Worm (Caenorhabditis elegans): Measurements from ENCODE around the gene txdc-9.

The txdc-9 gene

ce11 chrIII:6396381-6396780 is 35.6 kb upstream of the txdc-9 start (continued):
- TF ChIP-seq unc-98 (GFP tag; IDR thresholded peaks at IDR 0.05), result no peak
- TF ChIP-seq nhr-90 (tag; optimal IDR thresholded peaks at IDR 0.05; ENCODE audit: poor library complexity), result peak; percentile 40
- TF ChIP-seq tlp-1 (tag; optimal IDR thresholded peaks at IDR 0.05), result peak; percentile 2

- peak; percentile 89 for TF ChIP-seq nhr-71 (tag; optimal IDR thresholded peaks at IDR 0.05)
- no peak for TF ChIP-seq unc-30 (tag; optimal IDR thresholded peaks at IDR 0.05)
- no peak for TF ChIP-seq alr-1 (tag; optimal IDR thresholded peaks at IDR 0.05; ENCODE audit: borderline replicate concordance)
- no peak for TF ChIP-seq C04F5.9 (tag; optimal IDR thresholded peaks at IDR 0.05)
- TF ChIP-seq elt-3 (tag; optimal IDR thresholded peaks at IDR 0.05), result no peak
- no peak for TF ChIP-seq hlh-17 (GFP tag; optimal IDR thresholded peaks at IDR 0.05; ENCODE audit: borderline replicate concordance)
- TF ChIP-seq nhr-90 (tag; optimal IDR thresholded peaks at IDR 0.05; ENCODE audit: poor library complexity), result no peak
- TF ChIP-seq ama-1 (optimal IDR thresholded peaks at IDR 0.05), result no peak
- TF ChIP-seq sptf-1 (tag; optimal IDR thresholded peaks at IDR 0.05), result no peak
- no peak for TF ChIP-seq unc-130 (tag; optimal IDR thresholded peaks at IDR 0.05)
- TF ChIP-seq Y116A8C.19 (tag; optimal IDR thresholded peaks at IDR 0.05; ENCODE audit: borderline replicate concordance), result no peak
- peak; percentile 57 for TF ChIP-seq lin-14 (GFP tag; optimal IDR thresholded peaks at IDR 0.05)
- no peak for TF ChIP-seq nhr-76 (tag; optimal IDR thresholded peaks at IDR 0.05)
- TF ChIP-seq unc-86 (tag; optimal IDR thresholded peaks at IDR 0.05), result no peak
- no peak for TF ChIP-seq ets-5 (GFP tag; IDR thresholded peaks at IDR 0.05)
- TF ChIP-seq unc-62 (GFP tag; optimal IDR thresholded peaks at IDR 0.05), result no peak
- TF ChIP-seq lin-13 (GFP tag; optimal IDR thresholded peaks at IDR 0.05), result no peak
- TF ChIP-seq lin-35 (GFP tag; optimal IDR thresholded peaks at IDR 0.05), result no peak
- TF ChIP-seq efl-1 (optimal IDR thresholded peaks at IDR 0.05), result peak in 1 of 2 experiments; percentile 15
- TF ChIP-seq efl-1 (GFP tag; optimal IDR thresholded peaks at IDR 0.05 in 1 of 2), result no peak
- no peak for TF ChIP-seq unc-98 (GFP tag; IDR thresholded peaks at IDR 0.05)
- TF ChIP-seq hlh-4 (tag; optimal IDR thresholded peaks at IDR 0.05), result no peak
- TF ChIP-seq dsc-1 (tag; optimal IDR thresholded peaks at IDR 0.05), result no peak
- no peak for TF ChIP-seq egl-13 (tag; optimal IDR thresholded peaks at IDR 0.05)
- no peak for TF ChIP-seq efl-3 (GFP tag; optimal IDR thresholded peaks at IDR 0.05)
- TF ChIP-seq fos-1 (tag; optimal IDR thresholded peaks at IDR 0.05), result no peak
- no peak for TF ChIP-seq mef-2 (tag; optimal IDR thresholded peaks at IDR 0.05)
- peak; percentile 13 for TF ChIP-seq xbp-1 (tag; optimal IDR thresholded peaks at IDR 0.05)
- peak; percentile 29 to 40 for TF ChIP-seq lsy-2 (tag; optimal IDR thresholded peaks at IDR 0.05)
- no peak for TF ChIP-seq ceh-63 (GFP tag; optimal IDR thresholded peaks at IDR 0.05)
- TF ChIP-seq dpl-1 (GFP tag; optimal IDR thresholded peaks at IDR 0.05), result no peak
- TF ChIP-seq pax-3 (tag; optimal IDR thresholded peaks at IDR 0.05), result no peak
- no peak for TF ChIP-seq ceh-90 (tag; optimal IDR thresholded peaks at IDR 0.05)
- no peak for TF ChIP-seq elt-2 (tag; optimal IDR thresholded peaks at IDR 0.05)
- TF ChIP-seq nhr-12 (tag; optimal IDR thresholded peaks at IDR 0.05), result no peak
- no peak for TF ChIP-seq hpl-2 (GFP tag; optimal IDR thresholded peaks at IDR 0.05)
- TF ChIP-seq sox-4 (tag; optimal IDR thresholded peaks at IDR 0.05), result no peak
- peak; percentile 69 for TF ChIP-seq rnt-1 (tag; optimal IDR thresholded peaks at IDR 0.05)
- no peak for TF ChIP-seq mep-1 (tag; optimal IDR thresholded peaks at IDR 0.05)
- no peak for TF ChIP-seq tlp-1 (tag; optimal IDR thresholded peaks at IDR 0.05)
- no peak for TF ChIP-seq fkh-8 (tag; optimal IDR thresholded peaks at IDR 0.05)
- no peak for TF ChIP-seq zag-1 (tag; optimal IDR thresholded peaks at IDR 0.05)
- TF ChIP-seq jun-1 (tag; optimal IDR thresholded peaks at IDR 0.05), result no peak
- no peak for TF ChIP-seq mdl-1 (tag; optimal IDR thresholded peaks at IDR 0.05)
- no peak for TF ChIP-seq pqm-1 (tag; optimal IDR thresholded peaks at IDR 0.05)
- no peak for TF ChIP-seq swsn-7 (tag; optimal IDR thresholded peaks at IDR 0.05)
- TF ChIP-seq nhr-11 (tag; optimal IDR thresholded peaks at IDR 0.05), result no peak
- peak; percentile 54 for TF ChIP-seq lin-39 (tag; optimal IDR thresholded peaks at IDR 0.05)
- peak; percentile 16 for TF ChIP-seq tbx-2 (tag; optimal IDR thresholded peaks at IDR 0.05)
- no peak for TF ChIP-seq aha-1 (tag; optimal IDR thresholded peaks at IDR 0.05)
- no peak for TF ChIP-seq isw-1 (GFP tag; IDR thresholded peaks at IDR 0.05)
- TF ChIP-seq C34B4.2 (tag; optimal IDR thresholded peaks at IDR 0.05), result no peak
Observed at ce11 chrIII:6398124-6398523, 33.9 kb upstream of the txdc-9 start.
